Worm (Caenorhabditis elegans) whole organism, L4 larva: ENCODE measurements around the gene ZC302.3.

Source experiments
- F49E8.2 ChIP-seq: sonication (generic microtip); optimal IDR thresholded peaks from 2 replicates; lab custom pipeline; 2016; ENCODE audit warnings: missing compliant biosample characterization, mild to moderate bottlenecking, missing genetic modification characterization, borderline replicate concordance
- T20F7.1 ChIP-seq: fragments of 200-800 bp; sonication (Bioruptor generic); optimal IDR thresholded peaks from 2 replicates; lab custom pipeline; 2018; ENCODE audit warnings: mild to moderate bottlenecking, missing genetic modification characterization, missing compliant biosample characterization
- ceh-20 ChIP-seq: fragments of 200-800 bp; sonication (Bioruptor generic); IDR thresholded peaks from 2 replicates; pipeline ENCODE4 v1.3.6; 2022; ENCODE audit warnings: missing genetic modification reagents, missing genetic modification characterization, missing compliant biosample characterization
- cey-2 ChIP-seq: sonication (generic microtip); optimal IDR thresholded peaks from 3 replicates; lab custom pipeline; 2017; ENCODE audit warnings: missing genetic modification characterization, mild to moderate bottlenecking, missing compliant biosample characterization, antibody characterized with exemption, borderline replicate concordance; ENCODE audit not compliant: insufficient read depth
- daf-16 ChIP-seq, 3 experiments: sonication (generic microtip); optimal IDR thresholded peaks; 2 replicates each; lab custom pipeline; 2016 to 2017; ENCODE audit warnings: missing genetic modification characterization in 3 of 3, missing genetic modification reagents in 3 of 3, mild to moderate bottlenecking in 2 of 3, missing compliant biosample characterization in 2 of 3, missing biosample characterization in 1 of 3, moderate library complexity in 1 of 3
- dmd-6 ChIP-seq: fragments of 200-800 bp; sonication (Bioruptor generic); IDR thresholded peaks from 2 replicates; pipeline ENCODE4 v1.3.6; 2022; ENCODE audit warnings: missing genetic modification reagents, missing genetic modification characterization, missing compliant biosample characterization
- dpl-1 ChIP-seq: fragments of 150-350 bp; optimal IDR thresholded peaks from 2 replicates; lab custom pipeline; 2014; ENCODE audit warnings: missing biosample characterization, missing genetic modification reagents, missing genetic modification characterization
- dve-1 ChIP-seq: sonication (generic microtip); optimal IDR thresholded peaks from 2 replicates; lab custom pipeline; 2017; ENCODE audit warnings: antibody characterized with exemption, mild to moderate bottlenecking, missing genetic modification characterization, missing compliant biosample characterization; ENCODE audit not compliant: insufficient read depth
- hif-1 ChIP-seq, 2 experiments: sonication (generic microtip); optimal IDR thresholded peaks; 2 replicates each; lab custom pipeline; 2016 to 2017; ENCODE audit warnings: missing compliant biosample characterization in 2 of 2, missing genetic modification characterization in 2 of 2, missing genetic modification reagents in 2 of 2, missing genotype in 2 of 2, mild to moderate bottlenecking in 1 of 2
- hlh-11 ChIP-seq: fragments of 200-800 bp; sonication (Bioruptor generic); optimal IDR thresholded peaks from 2 replicates; lab custom pipeline; 2018; ENCODE audit warnings: mild to moderate bottlenecking, missing genetic modification characterization, missing compliant biosample characterization
- hlh-30 ChIP-seq: sonication (generic microtip); optimal IDR thresholded peaks from 2 replicates; lab custom pipeline; 2017; ENCODE audit warnings: antibody characterized with exemption, mild to moderate bottlenecking, missing genetic modification characterization, missing compliant biosample characterization; ENCODE audit not compliant: insufficient read depth
- lin-1 ChIP-seq: fragments of 200-800 bp; sonication (Bioruptor generic); IDR thresholded peaks from 2 replicates; pipeline ENCODE4 v1.3.6; 2022; ENCODE audit warnings: missing genetic modification reagents, missing genetic modification characterization, missing compliant biosample characterization
- lin-38 ChIP-seq: fragments of 200-800 bp; sonication (Bioruptor generic); IDR thresholded peaks from 2 replicates; pipeline ENCODE4 v1.3.6; 2022; ENCODE audit warnings: missing genetic modification reagents, missing genetic modification characterization, missing compliant biosample characterization
- lsy-2 ChIP-seq, 2 experiments: fragments of 150-350 bp in 1 of 2; sonication (generic microtip) in 1 of 2; optimal IDR thresholded peaks; 2 replicates each; lab custom pipeline; 2014 to 2017; ENCODE audit warnings: missing biosample characterization in 2 of 2, missing genetic modification characterization in 2 of 2
- mdl-1 ChIP-seq, 2 experiments: fragments of 150-350 bp in 1 of 2; sonication (generic microtip) in 1 of 2; optimal IDR thresholded peaks; 2 replicates each; lab custom pipeline; 2014 to 2017; ENCODE audit warnings: missing biosample characterization in 2 of 2, missing genetic modification characterization in 2 of 2
- mep-1 ChIP-seq: fragments of 150-350 bp; sonication (generic microtip); optimal IDR thresholded peaks from 3 replicates; lab custom pipeline; 2014; ENCODE audit warnings: missing biosample characterization, missing genetic modification characterization
- nhr-102 ChIP-seq: sonication (generic microtip); optimal IDR thresholded peaks from 2 replicates; lab custom pipeline; 2016; ENCODE audit warnings: mild to moderate bottlenecking, missing genetic modification characterization, moderate library complexity, missing compliant biosample characterization
- nhr-237 ChIP-seq: sonication (generic microtip); optimal IDR thresholded peaks from 2 replicates; lab custom pipeline; 2017; ENCODE audit warnings: missing biosample characterization, missing genetic modification characterization
- nhr-28 ChIP-seq: fragments of 150-350 bp; optimal IDR thresholded peaks from 2 replicates; lab custom pipeline; 2014; ENCODE audit warnings: missing biosample characterization, missing genetic modification characterization
- nhr-42 ChIP-seq: fragments of 200-800 bp; sonication (Bioruptor generic); IDR thresholded peaks from 2 replicates; pipeline ENCODE4 v1.3.6; 2022; ENCODE audit warnings: missing genetic modification characterization, missing compliant biosample characterization
- nhr-48 ChIP-seq: sonication (generic microtip); optimal IDR thresholded peaks from 2 replicates; lab custom pipeline; 2016; ENCODE audit warnings: mild to moderate bottlenecking, missing genetic modification characterization, missing compliant biosample characterization
- nhr-77 ChIP-seq: fragments of 150-350 bp; optimal IDR thresholded peaks from 2 replicates; lab custom pipeline; 2014; ENCODE audit warnings: missing biosample characterization, missing genetic modification characterization
- pha-4 ChIP-seq, 2 experiments: fragments of 150-350 bp in 1 of 2; fragments of 200-800 bp in 1 of 2; sonication (Bioruptor generic) in 1 of 2; IDR thresholded peaks in 1 of 2; optimal IDR thresholded peaks in 1 of 2; 2 replicates each; pipeline versions ENCODE4 v1.3.6 to Lab custom; 2014 to 2022; ENCODE audit warnings: missing genetic modification characterization in 2 of 2, missing genetic modification reagents in 2 of 2, missing biosample characterization in 1 of 2, missing compliant biosample characterization in 1 of 2
- php-3 ChIP-seq: fragments of 200-800 bp; sonication (Bioruptor generic); IDR thresholded peaks from 2 replicates; pipeline ENCODE4 v1.3.6; 2022; ENCODE audit warnings: missing genetic modification reagents, missing genetic modification characterization, missing compliant biosample characterization
- pqm-1 ChIP-seq: sonication (generic microtip); optimal IDR thresholded peaks from 2 replicates; lab custom pipeline; 2017; ENCODE audit warnings: missing biosample characterization, missing genetic modification characterization
- tra-1 ChIP-seq: fragments of 200-800 bp; sonication (Bioruptor generic); IDR thresholded peaks from 2 replicates; pipeline ENCODE4 v1.3.6; 2022; ENCODE audit warnings: missing genetic modification reagents, missing genetic modification characterization, missing compliant biosample characterization
- unc-130 ChIP-seq: sonication (generic microtip); optimal IDR thresholded peaks from 2 replicates; lab custom pipeline; 2016; ENCODE audit warnings: missing genetic modification reagents, missing genetic modification characterization, missing compliant biosample characterization
- unc-62 ChIP-seq, 3 experiments: fragments of 150-350 bp in 1 of 3; sonication (generic microtip); optimal IDR thresholded peaks in 2 of 3; peaks in 1 of 3; 1 replicate in 1 of 3; 2 replicates in 2 of 3; lab custom pipeline; 2014 to 2017; ENCODE audit warnings: missing biosample characterization in 3 of 3, missing genetic modification characterization in 3 of 3, missing genetic modification reagents in 3 of 3, missing genotype in 1 of 3
- vab-7 ChIP-seq: fragments of 200-800 bp; sonication (Bioruptor generic); IDR thresholded peaks from 2 replicates; pipeline ENCODE4 v1.3.6; 2022; ENCODE audit warnings: missing genetic modification reagents, missing genetic modification characterization, missing compliant biosample characterization

Gene ZC302.3

ce11 chrV:10693749-10694148, 47.5 kb downstream of the ZC302.3 start:
- TF ChIP-seq hif-1 (tag; optimal IDR thresholded peaks at IDR 0.05; lab: Kevin White, UChicago) (peak in 1 of 2 experiments; percentile 0), daf-16 (GFP tag; optimal IDR thresholded peaks at IDR 0.05; lab: Kevin White, UChicago) (peak in 1 of 2 experiments; percentile 35), daf-16 (tag; optimal IDR thresholded peaks at IDR 0.05; lab: Kevin White, UChicago) (peak; percentile 96), nhr-48 (tag; lab: Kevin White, UChicago) (peak; percentile 74), nhr-237 (tag; lab: Kevin White, UChicago) (no peak), F49E8.2 (tag; lab: Kevin White, UChicago) (no peak), nhr-28 (peak; percentile 87), hlh-11 (tag; lab: Kevin White, UChicago) (peak; percentile 92), mdl-1 (tag; optimal IDR thresholded peaks at IDR 0.05; lab: Kevin White, UChicago) (peak in 1 of 2 experiments; percentile 72), pha-4 (GFP tag; IDR thresholded peaks at IDR 0.05; lab: Robert Waterston, UW) (0 out of 2 replicates have a peak, but pooled peaks have one; percentile 34), pha-4 (tag; optimal IDR thresholded peaks at IDR 0.05; lab: Kevin White, UChicago) (no peak), mep-1 (peak; percentile 4), lin-38 (GFP tag; lab: Robert Waterston, UW) (no peak), vab-7 (no peak), dpl-1 (GFP tag; lab: Kevin White, UChicago) (no peak), tra-1 (GFP tag; lab: Robert Waterston, UW) (peak; percentile 80), php-3 (GFP tag; lab: Robert Waterston, UW) (peak; percentile 93), cey-2 (tag; lab: Kevin White, UChicago) (no peak), pqm-1 (tag; lab: Kevin White, UChicago) (peak; percentile 98), unc-130 (GFP tag; lab: Kevin White, UChicago) (no peak), lin-1 (GFP tag; lab: Robert Waterston, UW) (peak; percentile 92), nhr-77 (tag; lab: Kevin White, UChicago) (peak; percentile 82), lsy-2 (tag; optimal IDR thresholded peaks at IDR 0.05; lab: Kevin White, UChicago) (peak in 1 of 2 experiments; percentile 21), dve-1 (tag; lab: Kevin White, UChicago) (peak; percentile 93), nhr-42 (GFP tag; lab: Robert Waterston, UW) (no peak), hlh-30 (tag; lab: Kevin White, UChicago) (peak; percentile 10), ceh-20 (0 out of 2 replicates have a peak, but pooled peaks have one; percentile 29), dmd-6 (GFP tag; lab: Robert Waterston, UW) (peak; percentile 99), T20F7.1 (GFP tag; lab: Kevin White, UChicago) (peak; percentile 4), nhr-102 (tag; lab: Kevin White, UChicago) (peak; percentile 76)

- TF ChIP-seq nhr-237 (tag; lab: Kevin White, UChicago) (no peak), unc-62 (GFP tag; optimal IDR thresholded peaks at IDR 0.05 in 1 of 2; lab: Kevin White, UChicago) (peak in 1 of 2 experiments; percentile 7), unc-62 (tag; optimal IDR thresholded peaks at IDR 0.05; lab: Kevin White, UChicago) (no peak)
Measured at ce11 chrV:10691313-10691712, 49.9 kb downstream of the ZC302.3 start.
